Fruit fly (Drosophila melanogaster) whole organism, embryonic: Measurements from ENCODE around the gene CG9961.
A peak's percentile ranks its signal among the peaks of the same experiment; 100 is the strongest.

ENCODE experiments used
- Abd-B ChIP-seq: fragments of 200-800 bp; sonication (Bioruptor generic); optimal IDR thresholded peaks from 2 replicates; lab custom pipeline; 2018; ENCODE audit warnings: missing biosample characterization, mild to moderate bottlenecking, missing genetic modification characterization, moderate library complexity
- BEAF-32 ChIP-seq: fragments of 200-800 bp; sonication (Bioruptor generic); optimal IDR thresholded peaks from 3 replicates; lab custom pipeline; 2017; ENCODE audit warnings: missing biosample characterization, missing genetic modification characterization, mild to moderate bottlenecking, moderate library complexity, missing genetic modification reagents
- Bgb ChIP-seq: fragments of 200-800 bp; sonication (Bioruptor generic); IDR thresholded peaks from 2 replicates; pipeline ENCODE4 v1.3.6; 2022; ENCODE audit warnings: missing biosample characterization, missing genetic modification characterization; ENCODE audit not compliant: partially characterized antibody
- CG10654 ChIP-seq: fragments of 200-800 bp; sonication (Bioruptor generic); optimal IDR thresholded peaks from 2 replicates; lab custom pipeline; 2016; ENCODE audit warnings: missing biosample characterization, missing genetic modification characterization
- CG11696 ChIP-seq: fragments of 200-800 bp; sonication (Bioruptor generic); IDR thresholded peaks from 2 replicates; pipeline ENCODE4 v1.3.6; 2022; ENCODE audit warnings: missing biosample characterization, missing genetic modification characterization
- CG12942 ChIP-seq: fragments of 200-800 bp; sonication (Bioruptor generic); optimal IDR thresholded peaks from 3 replicates; lab custom pipeline; 2016; ENCODE audit warnings: missing biosample characterization, missing genetic modification characterization
- CG14667 ChIP-seq: fragments of 200-800 bp; sonication (Bioruptor generic); IDR thresholded peaks from 2 replicates; pipeline ENCODE4 v1.3.6; 2022; ENCODE audit warnings: missing biosample characterization, missing genetic modification characterization
- CG14860 ChIP-seq: fragments of 200-800 bp; sonication (Bioruptor generic); IDR thresholded peaks from 3 replicates; pipeline ENCODE4 v1.3.6; 2022; ENCODE audit warnings: missing biosample characterization, missing genetic modification characterization; ENCODE audit not compliant: partially characterized antibody
- CG17568 ChIP-seq: fragments of 200-800 bp; sonication (Bioruptor generic); optimal IDR thresholded peaks from 2 replicates; lab custom pipeline; 2018; ENCODE audit warnings: missing biosample characterization, mild to moderate bottlenecking, missing genetic modification characterization, moderate library complexity
- CG18476 ChIP-seq: fragments of 200-800 bp; sonication (Bioruptor generic); optimal IDR thresholded peaks from 2 replicates; lab custom pipeline; 2016; ENCODE audit warnings: missing biosample characterization, mild to moderate bottlenecking, missing genetic modification characterization
- CG31224 ChIP-seq: fragments of 200-800 bp; sonication (Bioruptor generic); IDR thresholded peaks from 2 replicates; pipeline ENCODE4 v1.3.6; 2022; ENCODE audit warnings: missing biosample characterization, missing genetic modification characterization
- CG31365 ChIP-seq: fragments of 200-800 bp; sonication (Bioruptor generic); optimal IDR thresholded peaks from 2 replicates; lab custom pipeline; 2018; ENCODE audit warnings: missing biosample characterization, mild to moderate bottlenecking, missing genetic modification characterization
- CG3281 ChIP-seq: fragments of 200-800 bp; sonication (Bioruptor generic); optimal IDR thresholded peaks from 3 replicates; lab custom pipeline; 2017; ENCODE audit warnings: missing biosample characterization, mild to moderate bottlenecking, missing genetic modification characterization
- CG3847 ChIP-seq: fragments of 200-800 bp; sonication (Bioruptor generic); IDR thresholded peaks from 2 replicates; pipeline ENCODE4 v1.3.6; 2022; ENCODE audit warnings: missing biosample characterization, missing genetic modification characterization
- CG4282 ChIP-seq: fragments of 200-800 bp; sonication (Bioruptor generic); optimal IDR thresholded peaks from 2 replicates; lab custom pipeline; 2016; ENCODE audit warnings: missing biosample characterization, missing genetic modification characterization
- CG5953 ChIP-seq: fragments of 200-800 bp; sonication (Bioruptor generic); IDR thresholded peaks from 2 replicates; pipeline ENCODE4 v1.3.6; 2022; ENCODE audit warnings: missing biosample characterization, missing genetic modification characterization
- CG6175 ChIP-seq: fragments of 200-800 bp; sonication (Bioruptor generic); IDR thresholded peaks from 3 replicates; pipeline ENCODE4 v1.3.6; 2022; ENCODE audit warnings: missing biosample characterization, missing genetic modification characterization
- CG6272 ChIP-seq: fragments of 200-800 bp; sonication (Bioruptor generic); IDR thresholded peaks from 2 replicates; pipeline ENCODE4 v1.3.6; 2022; ENCODE audit warnings: missing biosample characterization, missing genetic modification characterization
- CG6654 ChIP-seq: fragments of 200-800 bp; sonication (Bioruptor generic); optimal IDR thresholded peaks from 2 replicates; lab custom pipeline; 2017; ENCODE audit warnings: missing biosample characterization, mild to moderate bottlenecking, missing genetic modification characterization
- CG7786 ChIP-seq: fragments of 200-800 bp; sonication (Bioruptor generic); optimal IDR thresholded peaks from 2 replicates; lab custom pipeline; 2016; ENCODE audit warnings: missing biosample characterization, missing genetic modification characterization
- CG8944 ChIP-seq: fragments of 200-800 bp; sonication (Bioruptor generic); optimal IDR thresholded peaks from 3 replicates; lab custom pipeline; 2016; ENCODE audit warnings: missing biosample characterization, missing genetic modification characterization
- CG9437 ChIP-seq: fragments of 200-800 bp; sonication (Bioruptor generic); optimal IDR thresholded peaks from 2 replicates; lab custom pipeline; 2018; ENCODE audit warnings: missing biosample characterization, mild to moderate bottlenecking, missing genetic modification characterization
- CG9797 ChIP-seq: fragments of 200-800 bp; sonication (Bioruptor generic); optimal IDR thresholded peaks from 3 replicates; lab custom pipeline; 2018; ENCODE audit warnings: missing biosample characterization, mild to moderate bottlenecking, missing genetic modification characterization
- Fer1 ChIP-seq: fragments of 200-800 bp; sonication (Bioruptor generic); optimal IDR thresholded peaks from 2 replicates; lab custom pipeline; 2017; ENCODE audit warnings: missing biosample characterization, mild to moderate bottlenecking, missing genetic modification characterization
- Fer2 ChIP-seq: fragments of 200-800 bp; sonication (Bioruptor generic); optimal IDR thresholded peaks from 2 replicates; lab custom pipeline; 2018; ENCODE audit warnings: missing biosample characterization, mild to moderate bottlenecking, missing genetic modification characterization, moderate library complexity
- H2.0 ChIP-seq: fragments of 200-800 bp; sonication (Bioruptor generic); IDR thresholded peaks from 2 replicates; pipeline ENCODE4 v1.3.6; 2022; ENCODE audit warnings: missing biosample characterization, missing genetic modification characterization
- Hand ChIP-seq: fragments of 200-800 bp; sonication (Bioruptor generic); optimal IDR thresholded peaks from 2 replicates; lab custom pipeline; 2017; ENCODE audit warnings: mild to moderate bottlenecking, missing biosample characterization, missing genetic modification reagents, missing genetic modification characterization
- NC2α ChIP-seq: fragments of 200-800 bp; sonication (Bioruptor generic); optimal IDR thresholded peaks from 2 replicates; lab custom pipeline; 2016; ENCODE audit warnings: missing biosample characterization, missing genetic modification characterization
- Nf-YB ChIP-seq: fragments of 200-800 bp; sonication (Bioruptor generic); optimal IDR thresholded peaks from 3 replicates; lab custom pipeline; 2019; ENCODE audit warnings: missing biosample characterization, mild to moderate bottlenecking, missing genetic modification characterization, moderate library complexity
- Nf-YC ChIP-seq: fragments of 200-800 bp; optimal IDR thresholded peaks from 3 replicates; lab custom pipeline; 2019; ENCODE audit warnings: missing biosample characterization, mild to moderate bottlenecking, missing genetic modification characterization, moderate library complexity
- Opbp ChIP-seq: fragments of 200-800 bp; sonication (Bioruptor generic); IDR thresholded peaks from 3 replicates; pipeline ENCODE4 v1.3.6; 2022; ENCODE audit warnings: missing biosample characterization, missing genetic modification characterization; ENCODE audit not compliant: partially characterized antibody
- Taf1 ChIP-seq: fragments of 200-800 bp; sonication (Bioruptor generic); IDR thresholded peaks from 2 replicates; pipeline ENCODE4 v1.3.6; 2022; ENCODE audit warnings: missing biosample characterization, missing genetic modification characterization
- YL-1 ChIP-seq: fragments of 200-800 bp; sonication (Bioruptor generic); optimal IDR thresholded peaks from 3 replicates; lab custom pipeline; 2017; ENCODE audit warnings: missing biosample characterization, mild to moderate bottlenecking, missing genetic modification characterization
- al ChIP-seq: fragments of 200-800 bp; sonication (Bioruptor generic); IDR thresholded peaks from 2 replicates; pipeline ENCODE4 v1.3.6; 2022; ENCODE audit warnings: missing biosample characterization, missing genetic modification characterization
- ap ChIP-seq: fragments of 200-800 bp; sonication (Bioruptor generic); IDR thresholded peaks from 2 replicates; pipeline ENCODE4 v1.3.6; 2022; ENCODE audit warnings: missing biosample characterization, missing genetic modification characterization
- ash1 ChIP-seq: fragments of 200-800 bp; sonication (Bioruptor generic); optimal IDR thresholded peaks from 2 replicates; lab custom pipeline; 2018; ENCODE audit warnings: missing biosample characterization, mild to moderate bottlenecking, missing genetic modification characterization
- bowl ChIP-seq: fragments of 200-800 bp; sonication (Bioruptor generic); IDR thresholded peaks from 2 replicates; pipeline ENCODE4 v1.3.6; 2022; ENCODE audit warnings: missing biosample characterization, missing genetic modification characterization
- caup ChIP-seq: fragments of 200-800 bp; sonication (Bioruptor generic); optimal IDR thresholded peaks from 3 replicates; lab custom pipeline; 2017; ENCODE audit warnings: missing biosample characterization, mild to moderate bottlenecking, missing genetic modification characterization, moderate library complexity; ENCODE audit not compliant: severe bottlenecking
- dan ChIP-seq: fragments of 200-800 bp; sonication (Bioruptor generic); IDR thresholded peaks from 2 replicates; pipeline ENCODE4 v1.3.6; 2022; ENCODE audit warnings: missing biosample characterization, missing genetic modification characterization
- dpn ChIP-seq, 2 experiments: fragments of 200-800 bp; sonication (Bioruptor generic); optimal IDR thresholded peaks; 3 replicates each; lab custom pipeline; 2016; ENCODE audit warnings: missing biosample characterization in 2 of 2, missing genetic modification characterization in 2 of 2
- ems ChIP-seq: fragments of 200-800 bp; sonication (Bioruptor generic); optimal IDR thresholded peaks from 3 replicates; lab custom pipeline; 2016; ENCODE audit warnings: missing biosample characterization, missing genetic modification characterization
- gcm2 ChIP-seq: fragments of 200-800 bp; sonication (Bioruptor generic); optimal IDR thresholded peaks from 2 replicates; lab custom pipeline; 2016; ENCODE audit warnings: missing biosample characterization, missing genetic modification characterization
- klu ChIP-seq: fragments of 200-800 bp; sonication (Bioruptor generic); IDR thresholded peaks from 2 replicates; pipeline ENCODE4 v1.3.6; 2022; ENCODE audit warnings: missing biosample characterization, missing genetic modification characterization
- lola ChIP-seq, 3 experiments: fragments of >200 bp in 2 of 3; fragments of 200-800 bp in 1 of 3; sonication (Bioruptor generic) in 1 of 3; optimal IDR thresholded peaks; 2 replicates each; lab custom pipeline; 2017 to 2019; ENCODE audit warnings: missing biosample characterization in 3 of 3, missing genetic modification characterization in 3 of 3, mild to moderate bottlenecking in 1 of 3, moderate library complexity in 1 of 3
- pan ChIP-seq, 4 experiments: fragments of >200 bp in 3 of 4; fragments of 200-800 bp in 1 of 4; sonication (Bioruptor generic) in 1 of 4; optimal IDR thresholded peaks in 3 of 4; IDR thresholded peaks in 1 of 4; 2 replicates each; pipeline versions ENCODE4 v1.3.6 to Lab custom; 2017 to 2022; ENCODE audit warnings: missing biosample characterization in 2 of 4, missing genetic modification characterization in 2 of 4, mixed read lengths in 1 of 4
- sens-2 ChIP-seq: fragments of 200-800 bp; sonication (Bioruptor generic); IDR thresholded peaks from 2 replicates; pipeline ENCODE4 v1.3.6; 2022; ENCODE audit warnings: missing biosample characterization, missing genetic modification characterization
- wek ChIP-seq: fragments of 200-800 bp; sonication (Bioruptor generic); optimal IDR thresholded peaks from 3 replicates; lab custom pipeline; 2018; ENCODE audit warnings: missing biosample characterization, mild to moderate bottlenecking, missing genetic modification characterization, moderate library complexity
- zfh1 ChIP-seq: fragments of 200-800 bp; sonication (Bioruptor generic); IDR thresholded peaks from 3 replicates; pipeline ENCODE4 v1.3.6; 2022; ENCODE audit warnings: missing biosample characterization, missing genetic modification characterization

Gene CG9961

dm6 chr2L:2754437-2755322 lies 9.9 kb upstream of the CG9961 start (continued):
- no peak for TF ChIP-seq CG4282 (GFP tag; lab: Kevin White, UChicago)
- TF ChIP-seq Fer2, result peak; percentile 73
- TF ChIP-seq ash1 (GFP tag; lab: Kevin White, UChicago), result no peak
- peak; percentile 74 to 78 for TF ChIP-seq dpn (GFP tag; optimal IDR thresholded peaks at IDR 0.05; lab: Kevin White, UChicago)
- TF ChIP-seq CG10654, result peak; percentile 57
- peak; percentile 43 for TF ChIP-seq CG12942 (GFP tag; lab: Kevin White, UChicago)
- TF ChIP-seq CG3847 (GFP tag; lab: Robert Waterston, UW), result no peak
- TF ChIP-seq gcm2, result peak; percentile 1
- no peak for TF ChIP-seq CG5953
- TF ChIP-seq ems (GFP tag; lab: Kevin White, UChicago), result peak; percentile 77
- TF ChIP-seq CG31224 (GFP tag; lab: Robert Waterston, UW), result no peak
- TF ChIP-seq Fer1 (GFP tag; lab: Kevin White, UChicago), result peak; percentile 86
- TF ChIP-seq bowl (GFP tag; lab: Robert Waterston, UW), result no peak
- peak; percentile 54 for TF ChIP-seq Nf-YB
- peak; percentile 89 for TF ChIP-seq wek (GFP tag; lab: Kevin White, UChicago)
- no peak for TF ChIP-seq CG14860 (GFP tag; lab: Robert Waterston, UW)
- TF ChIP-seq H2.0 (GFP tag; lab: Robert Waterston, UW), result no peak
- TF ChIP-seq CG11696 (GFP tag; lab: Robert Waterston, UW), result no peak
- peak; percentile 53 for TF ChIP-seq CG6654 (GFP tag; lab: Kevin White, UChicago)
- peak; percentile 86 for TF ChIP-seq caup
- no peak for TF ChIP-seq CG6175 (GFP tag; lab: Robert Waterston, UW)
- no peak for TF ChIP-seq zfh1
- TF ChIP-seq pan (optimal IDR thresholded peaks at IDR 0.05; lab: Kevin White, UChicago), result no peak
- TF ChIP-seq pan (GFP tag; optimal IDR thresholded peaks at IDR 0.05 in 1 of 2, IDR thresholded peaks at IDR 0.05 in 1 of 2), result no peak
- TF ChIP-seq BEAF-32 (GFP tag; lab: Kevin White, UChicago), result no peak
- peak; percentile 58 for TF ChIP-seq Nf-YC (tag; lab: Kevin White, UChicago)
- TF ChIP-seq CG9437 (GFP tag; lab: Kevin White, UChicago), result peak; percentile 83
- no peak for TF ChIP-seq dan
- no peak for TF ChIP-seq ap (GFP tag; lab: Robert Waterston, UW)
- TF ChIP-seq CG6272 (GFP tag; lab: Robert Waterston, UW), result no peak
- TF ChIP-seq Bgb (GFP tag; lab: Robert Waterston, UW), result no peak
- TF ChIP-seq klu, result no peak
- peak; percentile 49 for TF ChIP-seq CG8944 (GFP tag; lab: Kevin White, UChicago)
- peak; percentile 39 for TF ChIP-seq CG18476
- no peak for TF ChIP-seq al (GFP tag; lab: Robert Waterston, UW)
- TF ChIP-seq Abd-B (GFP tag; lab: Kevin White, UChicago), result peak; percentile 57
- TF ChIP-seq Opbp (GFP tag; lab: Robert Waterston, UW), result no peak
- no peak for TF ChIP-seq CG14667 (GFP tag; lab: Robert Waterston, UW)
- TF ChIP-seq NC2α (GFP tag; lab: Kevin White, UChicago), result peak; percentile 65
- TF ChIP-seq sens-2 (GFP tag; lab: Robert Waterston, UW), result no peak
- no peak for TF ChIP-seq Taf1 (GFP tag; lab: Robert Waterston, UW)
- TF ChIP-seq CG7786 (GFP tag; lab: Kevin White, UChicago), result peak; percentile 66
- peak; percentile 73 for TF ChIP-seq CG31365 (tag; lab: Kevin White, UChicago)
- peak; percentile 85 for TF ChIP-seq CG17568 (GFP tag; lab: Kevin White, UChicago)
- TF ChIP-seq CG3281, result peak; percentile 92
- peak; percentile 82 for TF ChIP-seq Hand (GFP tag; lab: Kevin White, UChicago)
- TF ChIP-seq lola (GFP tag; optimal IDR thresholded peaks at IDR 0.05; lab: Kevin White, UChicago), result peak in 1 of 3 experiments; percentile 77
- no peak for TF ChIP-seq CG9797 (GFP tag; lab: Kevin White, UChicago)
- TF ChIP-seq YL-1 (GFP tag; lab: Kevin White, UChicago), result peak; percentile 76
